Worm (Caenorhabditis elegans) whole organism, L3 larva: ENCODE results near the gene C13A2.6.

Source experiments
- R02D3.7 ChIP-seq: fragments of 150-350 bp; optimal IDR thresholded peaks from 2 replicates; lab custom pipeline; 2014; ENCODE audit warnings: missing biosample characterization, missing genetic modification characterization
- ZK546.5 ChIP-seq: sonication (generic microtip); optimal IDR thresholded peaks from 2 replicates; lab custom pipeline; 2017; ENCODE audit warnings: missing biosample characterization, missing genetic modification characterization
- aly-2 ChIP-seq: fragments of 150-350 bp; optimal IDR thresholded peaks from 2 replicates; lab custom pipeline; 2014; ENCODE audit warnings: missing biosample characterization, missing genetic modification characterization
- ama-1 ChIP-seq: fragments of 150-350 bp; optimal IDR thresholded peaks from 2 replicates; lab custom pipeline; 2018
- ceh-16 ChIP-seq: sonication (generic microtip); optimal IDR thresholded peaks from 2 replicates; lab custom pipeline; 2017; ENCODE audit warnings: missing biosample characterization, missing genetic modification characterization
- ceh-28 ChIP-seq: fragments of 150-350 bp; optimal IDR thresholded peaks from 2 replicates; lab custom pipeline; 2014; ENCODE audit warnings: missing biosample characterization, missing genetic modification reagents, missing genetic modification characterization
- ceh-82 ChIP-seq: fragments of 150-350 bp; optimal IDR thresholded peaks from 2 replicates; lab custom pipeline; 2014; ENCODE audit warnings: missing biosample characterization, missing genetic modification characterization
- ceh-9 ChIP-seq: sonication (generic microtip); optimal IDR thresholded peaks from 2 replicates; lab custom pipeline; 2018; ENCODE audit warnings: missing biosample characterization, missing genetic modification characterization
- egl-27 ChIP-seq: sonication (generic microtip); optimal IDR thresholded peaks from 4 replicates; lab custom pipeline; 2017; ENCODE audit warnings: missing biosample characterization, missing genetic modification reagents, missing genetic modification characterization
- egl-5 ChIP-seq: fragments of 150-350 bp; optimal IDR thresholded peaks from 2 replicates; lab custom pipeline; 2017; ENCODE audit warnings: missing biosample characterization, missing genetic modification reagents, missing genetic modification characterization, inconsistent platforms
- elt-1 ChIP-seq: fragments of 150-350 bp; optimal IDR thresholded peaks from 2 replicates; lab custom pipeline; 2014; ENCODE audit warnings: missing biosample characterization, missing genetic modification characterization
- elt-2 ChIP-seq: sonication (generic microtip); optimal IDR thresholded peaks from 2 replicates; lab custom pipeline; 2016; ENCODE audit warnings: missing genetic modification reagents, mild to moderate bottlenecking, missing genetic modification characterization, missing compliant biosample characterization
- elt-3 ChIP-seq, 3 experiments: fragments of 150-350 bp in 1 of 3; sonication (generic microtip) in 2 of 3; optimal IDR thresholded peaks; 2 replicates in 2 of 3; 4 replicates in 1 of 3; lab custom pipeline; 2014 to 2017; ENCODE audit warnings: missing biosample characterization in 3 of 3, missing genetic modification characterization in 3 of 3
- eor-1 ChIP-seq, 2 experiments: fragments of 150-350 bp; optimal IDR thresholded peaks; 2 replicates each; lab custom pipeline; 2014 to 2018; ENCODE audit warnings: missing biosample characterization in 2 of 2, missing genetic modification characterization in 2 of 2
- fkh-10 ChIP-seq: sonication (generic microtip); optimal IDR thresholded peaks from 2 replicates; lab custom pipeline; 2017; ENCODE audit warnings: missing biosample characterization, missing genetic modification reagents, missing genetic modification characterization
- fkh-2 ChIP-seq: fragments of 150-350 bp; optimal IDR thresholded peaks from 2 replicates; lab custom pipeline; 2014; ENCODE audit warnings: missing biosample characterization, missing genetic modification reagents, missing genetic modification characterization
- fos-1 ChIP-seq: fragments of 150-350 bp; optimal IDR thresholded peaks from 2 replicates; lab custom pipeline; 2014; ENCODE audit warnings: missing biosample characterization, missing genetic modification characterization
- hmg-11 ChIP-seq: sonication (generic microtip); optimal IDR thresholded peaks from 2 replicates; lab custom pipeline; 2016; ENCODE audit warnings: missing genetic modification characterization, missing compliant biosample characterization
- jun-1 ChIP-seq: fragments of 150-350 bp; optimal IDR thresholded peaks from 2 replicates; lab custom pipeline; 2014; ENCODE audit warnings: missing biosample characterization, missing genetic modification reagents, missing genetic modification characterization
- lin-15B ChIP-seq: fragments of 150-350 bp; optimal IDR thresholded peaks from 2 replicates; lab custom pipeline; 2014; ENCODE audit warnings: missing biosample characterization, missing genetic modification characterization
- lin-39 ChIP-seq: fragments of 150-350 bp; optimal IDR thresholded peaks from 2 replicates; lab custom pipeline; 2018; ENCODE audit warnings: missing biosample characterization, missing genetic modification reagents, missing genetic modification characterization
- lsy-12 ChIP-seq: sonication (generic microtip); optimal IDR thresholded peaks from 2 replicates; lab custom pipeline; 2016; ENCODE audit warnings: mild to moderate bottlenecking, missing genetic modification characterization, missing compliant biosample characterization
- mml-1 ChIP-seq: fragments of 150-350 bp; sonication (generic microtip); optimal IDR thresholded peaks from 3 replicates; lab custom pipeline; 2014; ENCODE audit warnings: missing biosample characterization, missing genetic modification characterization
- nfya-1 ChIP-seq: sonication (generic microtip); optimal IDR thresholded peaks from 2 replicates; lab custom pipeline; 2017; ENCODE audit warnings: missing genetic modification characterization, mild to moderate bottlenecking, missing compliant biosample characterization, antibody characterized with exemption, moderate library complexity; ENCODE audit not compliant: insufficient read depth
- nhr-11 ChIP-seq: fragments of 150-350 bp; optimal IDR thresholded peaks from 2 replicates; lab custom pipeline; 2014; ENCODE audit warnings: missing biosample characterization, missing genetic modification characterization
- nhr-12 ChIP-seq: fragments of 150-350 bp; optimal IDR thresholded peaks from 2 replicates; lab custom pipeline; 2014; ENCODE audit warnings: missing biosample characterization, missing genetic modification characterization
- nhr-23 ChIP-seq: fragments of 150-350 bp; optimal IDR thresholded peaks from 2 replicates; lab custom pipeline; 2014; ENCODE audit warnings: missing biosample characterization, missing genetic modification reagents, missing genetic modification characterization
- nhr-25 ChIP-seq: sonication (generic microtip); optimal IDR thresholded peaks from 2 replicates; lab custom pipeline; 2017; ENCODE audit warnings: missing biosample characterization, missing genetic modification characterization
- nhr-28 ChIP-seq: fragments of 150-350 bp; optimal IDR thresholded peaks from 2 replicates; lab custom pipeline; 2014; ENCODE audit warnings: missing biosample characterization, missing genetic modification characterization
- nhr-43 ChIP-seq: sonication (generic microtip); optimal IDR thresholded peaks from 2 replicates; lab custom pipeline; 2016; ENCODE audit warnings: mild to moderate bottlenecking, missing genetic modification characterization, missing compliant biosample characterization; ENCODE audit not compliant: poor library complexity, severe bottlenecking
- nhr-67 ChIP-seq: fragments of 150-350 bp; optimal IDR thresholded peaks from 2 replicates; lab custom pipeline; 2014; ENCODE audit warnings: missing biosample characterization, missing genetic modification characterization
- nhr-76 ChIP-seq: fragments of 150-350 bp; sonication (generic microtip); optimal IDR thresholded peaks from 5 replicates; lab custom pipeline; 2014; ENCODE audit warnings: missing biosample characterization, missing genetic modification characterization
- nhr-77 ChIP-seq: fragments of 150-350 bp; optimal IDR thresholded peaks from 2 replicates; lab custom pipeline; 2014; ENCODE audit warnings: missing biosample characterization, missing genetic modification characterization
- pha-4 ChIP-seq: fragments of 150-350 bp; optimal IDR thresholded peaks from 2 replicates; lab custom pipeline; 2014; ENCODE audit warnings: missing biosample characterization, missing genetic modification reagents, missing genetic modification characterization
- pqm-1 ChIP-seq: fragments of 150-350 bp; optimal IDR thresholded peaks from 2 replicates; lab custom pipeline; 2017; ENCODE audit warnings: missing biosample characterization, missing genetic modification characterization, inconsistent platforms
- sea-2 ChIP-seq: fragments of 150-350 bp; sonication (generic microtip); optimal IDR thresholded peaks from 4 replicates; lab custom pipeline; 2014; ENCODE audit warnings: missing biosample characterization, missing genetic modification reagents, missing genetic modification characterization
- skn-1 ChIP-seq: fragments of 150-350 bp; optimal IDR thresholded peaks from 2 replicates; lab custom pipeline; 2014; ENCODE audit warnings: missing biosample characterization, missing genetic modification characterization
- snpc-4 ChIP-seq: fragments of 150-350 bp; optimal IDR thresholded peaks from 2 replicates; lab custom pipeline; 2014; ENCODE audit warnings: missing biosample characterization, missing genetic modification characterization
- tbx-2 ChIP-seq: sonication (generic microtip); optimal IDR thresholded peaks from 2 replicates; lab custom pipeline; 2016; ENCODE audit warnings: mild to moderate bottlenecking, missing genetic modification characterization, missing compliant biosample characterization
- unc-39 ChIP-seq: sonication (generic microtip); optimal IDR thresholded peaks from 4 replicates; lab custom pipeline; 2017; ENCODE audit warnings: missing biosample characterization, missing genetic modification characterization
- unc-62 ChIP-seq: fragments of 150-350 bp; sonication (generic microtip); optimal IDR thresholded peaks from 4 replicates; lab custom pipeline; 2014; ENCODE audit warnings: missing biosample characterization, missing genetic modification reagents, missing genetic modification characterization
- zag-1 ChIP-seq: fragments of 150-350 bp; optimal IDR thresholded peaks from 2 replicates; lab custom pipeline; 2014; ENCODE audit warnings: missing biosample characterization, missing genetic modification characterization
- ztf-11 ChIP-seq: fragments of 150-350 bp; optimal IDR thresholded peaks from 2 replicates; lab custom pipeline; 2014; ENCODE audit warnings: missing biosample characterization, missing genetic modification characterization
- ztf-4 ChIP-seq: fragments of 150-350 bp; optimal IDR thresholded peaks from 2 replicates; lab custom pipeline; 2014; ENCODE audit warnings: missing biosample characterization, missing genetic modification characterization

Gene C13A2.6

DNA sequence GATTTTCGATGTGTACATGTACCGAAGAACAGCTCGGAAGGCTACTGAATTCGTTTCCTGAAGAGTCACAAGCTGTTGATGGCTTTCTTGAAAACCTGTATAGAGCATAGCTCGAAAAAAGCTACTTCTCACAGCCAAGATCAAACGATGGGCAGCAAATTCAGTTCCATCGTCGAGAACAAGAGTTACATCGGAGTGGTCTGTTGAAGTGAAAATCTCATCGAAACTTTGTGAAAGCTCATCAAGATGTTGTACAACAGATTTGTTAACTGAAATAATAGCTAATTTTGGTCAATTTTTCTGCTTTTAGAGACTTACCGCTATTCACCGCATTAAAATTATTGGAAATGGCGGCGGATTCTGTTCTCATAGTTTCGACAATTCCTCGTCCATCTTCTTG lies 32.8 kb upstream of the C13A2.6 start:
- TF ChIP-seq elt-3 (tag; optimal IDR thresholded peaks at IDR 0.05; lab: Kevin White, UChicago) (no peak), nhr-28 (tag; lab: Kevin White, UChicago) (no peak), nhr-67 (tag; lab: Kevin White, UChicago) (no peak), ceh-82 (tag; lab: Kevin White, UChicago) (no peak), pha-4 (tag; lab: Kevin White, UChicago) (no peak), nhr-77 (no peak), egl-27 (tag; lab: Kevin White, UChicago) (no peak), skn-1 (tag; lab: Kevin White, UChicago) (no peak), nfya-1 (tag; lab: Kevin White, UChicago) (no peak), fkh-10 (GFP tag; lab: Kevin White, UChicago) (no peak), ceh-16 (tag; lab: Kevin White, UChicago) (no peak), ztf-11 (tag; lab: Kevin White, UChicago) (no peak), ztf-4 (tag; lab: Kevin White, UChicago) (no peak), ceh-9 (tag; lab: Kevin White, UChicago) (no peak), sea-2 (GFP tag; lab: Kevin White, UChicago) (no peak), unc-62 (GFP tag; lab: Kevin White, UChicago) (no peak), lin-39 (no peak), nhr-11 (tag; lab: Kevin White, UChicago) (no peak), fos-1 (tag; lab: Kevin White, UChicago) (no peak)

- no peak for TF ChIP-seq mml-1
- no peak for TF ChIP-seq nfya-1 (tag; lab: Kevin White, UChicago)
- TF ChIP-seq jun-1 = no peak
- no peak for TF ChIP-seq ZK546.5 (tag; lab: Kevin White, UChicago)
- TF ChIP-seq elt-3 (tag; optimal IDR thresholded peaks at IDR 0.05; lab: Kevin White, UChicago) = no peak
- no peak for TF ChIP-seq nhr-28 (tag; lab: Kevin White, UChicago)
- TF ChIP-seq unc-39 (tag; lab: Kevin White, UChicago) = no peak
- TF ChIP-seq lin-39 = no peak
- no peak for TF ChIP-seq zag-1 (tag; lab: Kevin White, UChicago)
- TF ChIP-seq ztf-11 (tag; lab: Kevin White, UChicago) = no peak
- no peak for TF ChIP-seq nhr-12 (tag; lab: Kevin White, UChicago)
- TF ChIP-seq pha-4 (tag; lab: Kevin White, UChicago) = no peak
- no peak for TF ChIP-seq ceh-16 (tag; lab: Kevin White, UChicago)
- TF ChIP-seq sea-2 (GFP tag; lab: Kevin White, UChicago) = no peak
- no peak for TF ChIP-seq nhr-23 (tag; lab: Kevin White, UChicago)
Measured at ce11 chrV:7237094-7237132, 32.6 kb upstream of the C13A2.6 start, which contains the start of gene hpo-9. Gene hpo-9 (minus strand): TSS chrV:7237130.

ce11 chrV:7237133-7237532 lies 32.4 kb upstream of the C13A2.6 start, which contains the start of gene hyls-1:
Gene hyls-1 (plus strand): TSS chrV:7237381.
- TF ChIP-seq snpc-4 (tag; lab: Kevin White, UChicago) (peak; percentile 57), egl-27 (tag; lab: Kevin White, UChicago) (no peak), lsy-12 (tag; lab: Kevin White, UChicago) (no peak), fkh-10 (GFP tag; lab: Kevin White, UChicago) (no peak), ztf-11 (tag; lab: Kevin White, UChicago) (no peak), elt-1 (tag; lab: Kevin White, UChicago) (no peak), pha-4 (tag; lab: Kevin White, UChicago) (peak; percentile 96), sea-2 (GFP tag; lab: Kevin White, UChicago) (no peak), nhr-43 (peak; percentile 92), hmg-11 (tag; lab: Kevin White, UChicago) (peak; percentile 86), lin-15B (peak; percentile 92), nfya-1 (tag; lab: Kevin White, UChicago) (peak; percentile 91), elt-3 (tag; optimal IDR thresholded peaks at IDR 0.05; lab: Kevin White, UChicago) (no peak), tbx-2 (tag; lab: Kevin White, UChicago) (no peak), nhr-23 (tag; lab: Kevin White, UChicago) (peak; percentile 94), nhr-76 (tag; lab: Kevin White, UChicago) (no peak), nhr-25 (peak; percentile 80), ama-1 (lab: Kevin White, UChicago) (peak; percentile 32), skn-1 (tag; lab: Kevin White, UChicago) (peak; percentile 37), eor-1 (tag; optimal IDR thresholded peaks at IDR 0.05; lab: Kevin White, UChicago) (no peak), aly-2 (no peak), lin-39 (peak; percentile 56), fkh-2 (tag; lab: Kevin White, UChicago) (no peak), elt-2 (tag; lab: Kevin White, UChicago) (peak; percentile 51), pqm-1 (peak; percentile 31), egl-5 (tag; lab: Kevin White, UChicago) (peak; percentile 95), fos-1 (tag; lab: Kevin White, UChicago) (no peak), ceh-28 (peak; percentile 65), nhr-77 (no peak), R02D3.7 (peak; percentile 69), ceh-82 (tag; lab: Kevin White, UChicago) (peak; percentile 57)
